Worm (Caenorhabditis elegans): ENCODE results near the gene C12D5.3.

DNA sequence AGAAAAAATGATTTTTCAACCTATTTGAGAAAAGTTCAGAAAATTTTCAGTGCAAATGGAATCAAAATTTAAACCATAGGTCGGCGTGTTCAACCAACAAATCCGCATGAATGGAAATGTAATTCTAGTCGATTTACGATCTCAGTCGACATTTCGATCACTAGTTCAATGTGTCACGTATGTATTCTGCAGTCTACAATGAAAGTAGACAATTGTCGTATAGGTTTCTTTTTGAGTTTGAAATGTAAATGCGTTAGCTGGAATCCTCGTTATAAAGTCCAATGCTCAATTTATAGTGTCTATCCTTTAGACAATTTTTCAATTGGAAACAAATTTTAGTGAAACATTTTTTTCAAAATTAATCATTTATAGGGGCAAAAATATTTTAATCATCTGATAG is 40.0 kb downstream of the C12D5.3 start, which contains the start of gene ZK105.12:
- TF ChIP-seq cog-1 (tag; optimal IDR thresholded peaks at IDR 0.05) (no peak), klf-2 (GFP tag; conservative IDR thresholded peaks at IDR 0.05) (no peak), flt-1 (GFP tag; IDR thresholded peaks at IDR 0.05) (no peak), tab-1 (GFP tag; IDR thresholded peaks at IDR 0.05) (no peak), ref-1 (GFP tag; conservative IDR thresholded peaks at IDR 0.05) (no peak), ztf-23 (GFP tag; IDR thresholded peaks at IDR 0.05) (no peak), med-1 (GFP tag; optimal IDR thresholded peaks at IDR 0.05; ENCODE audit: insufficient read depth) (no peak), T22C8.4 (GFP tag; IDR thresholded peaks at IDR 0.05) (no peak), ztf-29 (GFP tag; IDR thresholded peaks at IDR 0.05) (no peak)

Data from whole organism, midembryonic.